Worm (Caenorhabditis elegans) whole organism, young adult: Measurements from ENCODE around the gene Y53G8AM.8.

Source experiments
- B0019.2 ChIP-seq: fragments of 200-800 bp; sonication (Bioruptor generic); conservative IDR thresholded peaks from 2 replicates; pipeline ENCODE4 v1.3.6; 2022; ENCODE audit warnings: missing genetic modification reagents, missing genetic modification characterization, missing compliant biosample characterization
- F10E7.11 ChIP-seq: sonication (generic microtip); optimal IDR thresholded peaks from 2 replicates; lab custom pipeline; 2017; ENCODE audit warnings: mild to moderate bottlenecking, missing genetic modification characterization, moderate library complexity, missing compliant biosample characterization
- Y56A3A.18 ChIP-seq: fragments of 200-800 bp; sonication (Bioruptor generic); IDR thresholded peaks from 2 replicates; pipeline ENCODE4 v1.3.6; 2022; ENCODE audit warnings: missing genetic modification reagents, missing genetic modification characterization, missing compliant biosample characterization
- chd-7 ChIP-seq: sonication (generic microtip); optimal IDR thresholded peaks from 2 replicates; lab custom pipeline; 2016; ENCODE audit warnings: mild to moderate bottlenecking, missing genetic modification characterization, moderate library complexity, missing compliant biosample characterization
- dpff-1 ChIP-seq: sonication (generic microtip); optimal IDR thresholded peaks from 2 replicates; lab custom pipeline; 2017; ENCODE audit warnings: mild to moderate bottlenecking, missing genetic modification characterization, missing compliant biosample characterization
- efl-1 ChIP-seq: fragments of 150-350 bp; optimal IDR thresholded peaks from 2 replicates; lab custom pipeline; 2014; ENCODE audit warnings: missing biosample characterization, missing genetic modification reagents, missing genetic modification characterization
- him-1 ChIP-seq: sonication (generic microtip); optimal IDR thresholded peaks from 2 replicates; lab custom pipeline; 2016; ENCODE audit warnings: missing genotype, missing genetic modification reagents, missing genetic modification characterization, missing compliant biosample characterization
- nhr-90 ChIP-seq: sonication (generic microtip); optimal IDR thresholded peaks from 2 replicates; lab custom pipeline; 2016; ENCODE audit warnings: missing genotype, mild to moderate bottlenecking, missing genetic modification characterization, missing compliant biosample characterization
- pbrm-1 ChIP-seq: fragments of 200-800 bp; sonication (Bioruptor generic); IDR thresholded peaks from 2 replicates; pipeline ENCODE4 v1.3.6; 2022; ENCODE audit warnings: missing genetic modification reagents, missing genetic modification characterization, missing compliant biosample characterization
- snpc-4 ChIP-seq, 5 experiments: fragments of 150-350 bp in 1 of 5; sonication (generic microtip) in 4 of 5; optimal IDR thresholded peaks; 2 replicates each; lab custom pipeline; 2014 to 2018; ENCODE audit warnings: missing genetic modification characterization in 5 of 5, missing biosample characterization in 3 of 5, antibody characterized with exemption in 2 of 5, mild to moderate bottlenecking in 2 of 5, missing compliant biosample characterization in 2 of 5, missing genotype in 2 of 5, moderate library complexity in 2 of 5, missing genetic modification reagents in 1 of 5

- TF ChIP-seq Y56A3A.18, result no peak
- TF ChIP-seq F10E7.11, result no peak
- no peak for TF ChIP-seq him-1 (tag; lab: Kevin White, UChicago)
- TF ChIP-seq dpff-1 (tag; lab: Kevin White, UChicago), result no peak
- no peak for TF ChIP-seq snpc-4 (GFP tag; optimal IDR thresholded peaks at IDR 0.05; lab: Kevin White, UChicago)
- TF ChIP-seq snpc-4 (tag; optimal IDR thresholded peaks at IDR 0.05; lab: Kevin White, UChicago), result no peak
- no peak for TF ChIP-seq chd-7 (tag; lab: Kevin White, UChicago)
- TF ChIP-seq B0019.2 (GFP tag; lab: Robert Waterston, UW), result no peak
- no peak; the same call in 1 of the 2 replicates for TF ChIP-seq pbrm-1 (GFP tag; lab: Robert Waterston, UW)
- TF ChIP-seq nhr-90 (tag; lab: Kevin White, UChicago), result no peak
- no peak for TF ChIP-seq efl-1
Measured at ce11 chrIII:3323906-3324305, 45.4 kb upstream of the Y53G8AM.8 start.
